Fruit fly (Drosophila melanogaster) whole organism, pupa: ENCODE results near the gene CG33703.

Experiments used
- CG10348 ChIP-seq: fragments of 200-800 bp; sonication (Bioruptor generic); IDR thresholded peaks from 2 replicates; pipeline ENCODE4 v1.3.6; 2022; ENCODE audit warnings: missing biosample characterization, missing genetic modification characterization
- CG14655 ChIP-seq: fragments of 200-800 bp; sonication (Bioruptor generic); optimal IDR thresholded peaks from 3 replicates; lab custom pipeline; 2017; ENCODE audit warnings: mild to moderate bottlenecking, missing biosample characterization, missing genetic modification reagents, missing genetic modification characterization
- CG32121 ChIP-seq: fragments of 200-800 bp; sonication (Bioruptor generic); IDR thresholded peaks from 2 replicates; pipeline ENCODE4 v1.3.6; 2022; ENCODE audit warnings: missing biosample characterization, missing genetic modification characterization
- EcR ChIP-seq: fragments of 200-800 bp; sonication (Bioruptor generic); optimal IDR thresholded peaks from 3 replicates; lab custom pipeline; 2019; ENCODE audit warnings: missing biosample characterization, missing genetic modification characterization, mild to moderate bottlenecking, moderate library complexity, missing genetic modification reagents
- Ets98B ChIP-seq: fragments of 200-800 bp; sonication (Bioruptor generic); IDR thresholded peaks from 2 replicates; pipeline ENCODE4 v1.3.6; 2022; ENCODE audit warnings: missing biosample characterization, missing genetic modification characterization
- Snoo ChIP-seq: fragments of 200-800 bp; sonication (Bioruptor generic); optimal IDR thresholded peaks from 3 replicates; lab custom pipeline; 2017; ENCODE audit warnings: missing biosample characterization, mild to moderate bottlenecking, missing genetic modification characterization, inconsistent platforms
- rn ChIP-seq: fragments of 200-800 bp; sonication (Bioruptor generic); IDR thresholded peaks from 2 replicates; pipeline ENCODE4 v1.3.6; 2022; ENCODE audit warnings: missing biosample characterization, missing genetic modification characterization

dm6 chr3L:9550873-9551580 lies 38.6 kb upstream of the CG33703 start:
- peak; percentile 93 for TF ChIP-seq EcR (GFP tag; lab: Kevin White, UChicago)
- TF ChIP-seq CG32121 (GFP tag; lab: Robert Waterston, UW): no peak
- no peak; the same call in 1 of the 2 replicates for TF ChIP-seq Ets98B
- peak; percentile 52 for TF ChIP-seq Snoo
- no peak for TF ChIP-seq CG14655 (GFP tag; lab: Kevin White, UChicago)
- TF ChIP-seq CG10348 (GFP tag; lab: Robert Waterston, UW): no peak
- TF ChIP-seq rn (GFP tag; lab: Robert Waterston, UW): no peak
